Fruit fly (Drosophila melanogaster) whole organism, prepupa: ENCODE data around the gene Spn38F.

Source experiments
- Blimp-1 ChIP-seq: fragments of 200-800 bp; sonication (Bioruptor generic); optimal IDR thresholded peaks from 3 replicates; lab custom pipeline; 2017; ENCODE audit warnings: missing biosample characterization, missing genetic modification characterization, mild to moderate bottlenecking, moderate library complexity, missing genetic modification reagents
- CG11902 ChIP-seq: fragments of 200-800 bp; sonication (Bioruptor generic); optimal IDR thresholded peaks from 3 replicates; lab custom pipeline; 2016; ENCODE audit warnings: missing biosample characterization, missing genetic modification characterization
- CG1621 ChIP-seq: fragments of 200-800 bp; sonication (Bioruptor generic); optimal IDR thresholded peaks from 3 replicates; lab custom pipeline; 2018; ENCODE audit warnings: missing biosample characterization, mild to moderate bottlenecking, missing genetic modification characterization
- CG16779 ChIP-seq: fragments of 200-800 bp; sonication (Bioruptor generic); optimal IDR thresholded peaks from 3 replicates; lab custom pipeline; 2017; ENCODE audit warnings: missing biosample characterization, mild to moderate bottlenecking, missing genetic modification characterization
- CG34406 ChIP-seq: fragments of 200-800 bp; sonication (Bioruptor generic); optimal IDR thresholded peaks from 3 replicates; lab custom pipeline; 2016; ENCODE audit warnings: missing biosample characterization, missing genetic modification characterization
- CG6808 ChIP-seq: fragments of 200-800 bp; sonication (Bioruptor generic); optimal IDR thresholded peaks from 3 replicates; lab custom pipeline; 2017; ENCODE audit warnings: missing biosample characterization, missing genetic modification characterization, mild to moderate bottlenecking, moderate library complexity, missing genetic modification reagents
- Hr39 ChIP-seq: fragments of 200-800 bp; sonication (Bioruptor generic); optimal IDR thresholded peaks from 2 replicates; lab custom pipeline; 2016; ENCODE audit warnings: missing biosample characterization, missing genetic modification characterization
- Lpt ChIP-seq: fragments of 200-800 bp; sonication (Bioruptor generic); optimal IDR thresholded peaks from 3 replicates; lab custom pipeline; 2016; ENCODE audit warnings: missing biosample characterization, missing genetic modification characterization
- Met ChIP-seq: fragments of 200-800 bp; sonication (Bioruptor generic); optimal IDR thresholded peaks from 3 replicates; lab custom pipeline; 2016; ENCODE audit warnings: missing biosample characterization, missing genetic modification characterization
- OdsH ChIP-seq: fragments of 200-800 bp; sonication (Bioruptor generic); optimal IDR thresholded peaks from 3 replicates; lab custom pipeline; 2016; ENCODE audit warnings: missing biosample characterization, missing genetic modification characterization
- acj6 ChIP-seq: fragments of 200-800 bp; sonication (Bioruptor generic); optimal IDR thresholded peaks from 3 replicates; lab custom pipeline; 2016; ENCODE audit warnings: missing biosample characterization, missing genetic modification characterization
- esn ChIP-seq: fragments of 200-800 bp; sonication (Bioruptor generic); optimal IDR thresholded peaks from 2 replicates; lab custom pipeline; 2016; ENCODE audit warnings: missing biosample characterization, mild to moderate bottlenecking, missing genetic modification characterization, moderate library complexity
- fd59A ChIP-seq: fragments of 200-800 bp; sonication (Bioruptor generic); optimal IDR thresholded peaks from 2 replicates; lab custom pipeline; 2017; ENCODE audit warnings: missing biosample characterization, mild to moderate bottlenecking, missing genetic modification characterization, missing genetic modification reagents

DNA sequence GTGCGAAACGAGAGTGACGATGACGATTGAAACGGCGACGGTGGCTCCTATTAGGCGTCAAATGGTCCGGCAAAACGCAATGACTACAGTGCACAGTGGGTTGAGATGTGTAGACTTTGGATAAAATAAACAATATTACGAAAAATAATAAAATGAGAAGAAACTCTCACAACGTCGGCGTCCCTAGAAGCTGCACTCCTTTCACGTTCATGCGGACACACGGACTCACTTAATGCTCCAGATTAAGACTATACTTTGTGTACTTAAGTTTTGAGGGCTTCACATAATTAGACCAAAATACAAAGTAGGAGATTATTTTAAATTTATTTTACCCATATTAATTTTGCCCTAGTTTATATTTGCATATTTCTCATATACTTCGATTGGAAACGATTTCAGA lies 2.2 kb upstream of the Spn38F start:
- no peak for TF ChIP-seq Hr39 (GFP tag; lab: Kevin White, UChicago)
- no peak for TF ChIP-seq fd59A (GFP tag; lab: Kevin White, UChicago)
- TF ChIP-seq CG1621 (tag; lab: Kevin White, UChicago), result no peak
- no peak for TF ChIP-seq CG6808 (GFP tag; lab: Kevin White, UChicago)
- no peak for TF ChIP-seq Blimp-1 (GFP tag; lab: Kevin White, UChicago)
- TF ChIP-seq CG16779, result no peak
- TF ChIP-seq esn (GFP tag; lab: Kevin White, UChicago), result no peak
- TF ChIP-seq Met (GFP tag; lab: Kevin White, UChicago), result no peak
- TF ChIP-seq CG11902 (GFP tag; lab: Kevin White, UChicago), result no peak
- TF ChIP-seq Lpt (GFP tag; lab: Kevin White, UChicago), result no peak
- no peak for TF ChIP-seq CG34406 (GFP tag; lab: Kevin White, UChicago)
- TF ChIP-seq OdsH (GFP tag; lab: Kevin White, UChicago), result no peak
- no peak for TF ChIP-seq acj6
